Fruit fly (Drosophila melanogaster) whole organism, pupa: ENCODE data around the gene CG7695.

Experiments used
- CG12605 ChIP-seq: fragments of 200-800 bp; sonication (Bioruptor generic); IDR thresholded peaks from 2 replicates; pipeline ENCODE4 v1.3.6; 2022; ENCODE audit warnings: missing biosample characterization, missing genetic modification characterization
- CG13204 ChIP-seq: fragments of 200-800 bp; sonication (Bioruptor generic); optimal IDR thresholded peaks from 2 replicates; lab custom pipeline; 2018; ENCODE audit warnings: missing biosample characterization, mild to moderate bottlenecking, missing genetic modification characterization, moderate library complexity
- CG14655 ChIP-seq: fragments of 200-800 bp; sonication (Bioruptor generic); optimal IDR thresholded peaks from 3 replicates; lab custom pipeline; 2017; ENCODE audit warnings: mild to moderate bottlenecking, missing biosample characterization, missing genetic modification reagents, missing genetic modification characterization
- CG34367 ChIP-seq: fragments of 200-800 bp; sonication (Bioruptor generic); optimal IDR thresholded peaks from 2 replicates; lab custom pipeline; 2018; ENCODE audit warnings: missing biosample characterization, mild to moderate bottlenecking, missing genetic modification characterization
- CG9948 ChIP-seq: fragments of 200-800 bp; sonication (Bioruptor generic); optimal IDR thresholded peaks from 2 replicates; lab custom pipeline; 2018; ENCODE audit warnings: missing biosample characterization, mild to moderate bottlenecking, missing genetic modification characterization, moderate library complexity
- D1 ChIP-seq: fragments of 200-800 bp; sonication (Bioruptor generic); optimal IDR thresholded peaks from 2 replicates; lab custom pipeline; 2018; ENCODE audit warnings: missing biosample characterization, mild to moderate bottlenecking, missing genetic modification characterization, moderate library complexity
- Ets98B ChIP-seq: fragments of 200-800 bp; sonication (Bioruptor generic); IDR thresholded peaks from 2 replicates; pipeline ENCODE4 v1.3.6; 2022; ENCODE audit warnings: missing biosample characterization, missing genetic modification characterization
- Pif1B ChIP-seq: fragments of 200-800 bp; sonication (Bioruptor generic); optimal IDR thresholded peaks from 3 replicates; lab custom pipeline; 2016; ENCODE audit warnings: missing biosample characterization, missing genetic modification characterization
- rn ChIP-seq: fragments of 200-800 bp; sonication (Bioruptor generic); IDR thresholded peaks from 2 replicates; pipeline ENCODE4 v1.3.6; 2022; ENCODE audit warnings: missing biosample characterization, missing genetic modification characterization

dm6 chr3R:18583881-18584545 lies 33.3 kb downstream of the CG7695 start:
- TF ChIP-seq CG34367 (tag; lab: Kevin White, UChicago), result peak; percentile 84
- peak; percentile 46 for TF ChIP-seq D1 (tag; lab: Kevin White, UChicago)
- peak; percentile 75 for TF ChIP-seq rn
- TF ChIP-seq CG9948 (tag; lab: Kevin White, UChicago), result peak; percentile 92
- TF ChIP-seq Pif1B, result peak; percentile 90
- peak; percentile 94 for TF ChIP-seq CG14655
- TF ChIP-seq Ets98B (GFP tag; lab: Robert Waterston, UW), result peak; percentile 92
- peak; percentile 74 for TF ChIP-seq CG12605 (GFP tag; lab: Robert Waterston, UW)
- TF ChIP-seq CG13204, result peak; percentile 57
